Worm (Caenorhabditis elegans): ENCODE measurements around the gene era-1.

Gene era-1

DNA sequence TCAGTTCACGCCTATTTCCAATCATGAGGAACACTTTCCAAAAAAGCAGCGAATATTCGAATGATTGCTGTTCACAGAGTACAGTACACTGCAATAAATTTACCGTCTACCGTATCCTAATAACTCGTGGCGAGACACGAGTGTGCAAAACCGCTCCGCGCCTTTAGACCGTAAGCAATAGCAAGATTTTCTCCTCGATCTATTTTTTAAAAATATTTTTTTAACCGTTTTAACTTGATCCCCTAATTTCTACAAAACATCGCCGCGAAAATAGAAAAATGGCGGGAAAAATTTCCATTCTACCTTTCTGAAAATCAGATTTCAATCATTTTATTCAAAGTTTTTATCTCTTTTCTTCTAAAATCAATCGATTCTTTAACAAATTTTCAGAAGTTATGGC is at the start of gene era-1:
era-1 (plus strand) TSS at position 366 of the 400 bp plus-strand sequence.
- TF ChIP-seq blmp-1 (tag; optimal IDR thresholded peaks at IDR 0.05; ENCODE audit: insufficient read depth) (no peak), nhr-129 (tag; optimal IDR thresholded peaks at IDR 0.05) (no peak), nhr-77 (tag; optimal IDR thresholded peaks at IDR 0.05) (no peak), nhr-12 (tag; optimal IDR thresholded peaks at IDR 0.05) (no peak), snpc-4 (tag; optimal IDR thresholded peaks at IDR 0.05) (no peak), sem-4 (tag; optimal IDR thresholded peaks at IDR 0.05) (no peak), R02D3.7 (tag; optimal IDR thresholded peaks at IDR 0.05) (no peak), alr-1 (tag; optimal IDR thresholded peaks at IDR 0.05) (no peak)

DNA sequence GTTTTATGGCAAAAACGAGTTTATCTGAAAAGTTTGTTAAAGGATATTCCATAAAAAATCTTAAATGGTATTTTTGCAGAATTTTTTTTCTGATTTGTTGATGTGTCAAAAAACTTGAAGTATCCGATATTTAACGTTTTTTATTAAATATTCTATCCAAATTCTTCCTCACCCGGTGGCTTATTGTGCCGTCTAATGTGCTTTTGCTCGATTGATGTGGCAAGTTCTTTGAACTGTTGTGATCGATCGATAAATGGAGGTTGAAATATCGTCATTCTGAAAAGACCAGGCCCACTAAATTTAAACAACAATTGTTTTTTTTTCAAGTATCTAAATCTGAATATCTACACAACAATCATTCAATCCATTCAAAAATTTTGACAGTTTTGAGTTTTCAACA is 47.7 kb upstream of the era-1 start, which contains the start of gene syx-18:
syx-18 (minus strand) TSS at position 276 of the 400 bp plus-strand sequence.
- peak; percentile 19 for TF ChIP-seq lin-13 (GFP tag; optimal IDR thresholded peaks at IDR 0.05)
- no peak for TF ChIP-seq snpc-4 (tag; optimal IDR thresholded peaks at IDR 0.05)
- TF ChIP-seq nhr-25 (tag; optimal IDR thresholded peaks at IDR 0.05): peak; percentile 6
- TF ChIP-seq sem-4 (tag; optimal IDR thresholded peaks at IDR 0.05): peak; percentile 25

DNA sequence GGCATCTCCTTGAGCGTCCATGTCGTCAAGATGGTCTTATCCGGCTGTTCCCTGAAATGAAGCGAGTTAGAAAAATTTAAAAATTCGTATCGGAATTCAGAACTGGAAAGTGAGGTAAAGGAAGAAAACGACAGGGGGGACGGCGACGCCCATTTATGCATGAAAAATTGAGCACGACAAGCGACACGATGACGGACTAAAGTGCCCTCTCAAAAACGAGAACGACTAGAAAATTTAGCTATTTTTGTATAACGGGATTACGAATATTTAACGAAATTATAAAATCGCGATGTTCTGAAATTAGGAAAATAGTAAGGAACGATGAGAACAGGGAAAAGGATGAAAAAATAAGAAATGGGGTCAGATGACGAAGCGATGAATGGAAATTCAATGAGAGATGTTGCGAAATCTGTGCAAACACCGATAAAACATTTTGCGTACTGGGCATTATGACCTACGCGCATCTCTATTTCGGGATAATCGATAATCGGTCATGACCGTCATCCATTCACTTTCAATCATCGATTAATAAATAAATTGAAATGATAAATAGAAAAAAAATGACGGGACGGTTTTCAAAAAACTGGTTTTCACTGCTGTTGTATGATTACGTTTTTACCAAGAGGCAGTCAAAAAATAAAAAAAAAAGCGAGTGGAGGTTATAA is 46.3 kb upstream of the era-1 start, which contains the start of gene snb-1:
snb-1 (minus strand) TSS at position 51 of the 665 bp plus-strand sequence.
- peak; percentile 82 for TF ChIP-seq nhr-129 (tag; optimal IDR thresholded peaks at IDR 0.05)
- TF ChIP-seq lin-11 (tag; optimal IDR thresholded peaks at IDR 0.05): no peak
- peak; percentile 23 for TF ChIP-seq mab-5 (tag; optimal IDR thresholded peaks at IDR 0.05)
- no peak for TF ChIP-seq R02D3.7 (tag; optimal IDR thresholded peaks at IDR 0.05)
- TF ChIP-seq nhr-11 (tag; optimal IDR thresholded peaks at IDR 0.05): no peak
- TF ChIP-seq sem-4 (tag; optimal IDR thresholded peaks at IDR 0.05): peak; percentile 38
- TF ChIP-seq unc-55 (GFP tag; optimal IDR thresholded peaks at IDR 0.05): peak; percentile 82
- TF ChIP-seq ZK546.5 (tag; optimal IDR thresholded peaks at IDR 0.05): no peak
- TF ChIP-seq peb-1 (tag; optimal IDR thresholded peaks at IDR 0.05): no peak
- no peak for TF ChIP-seq ztf-1 (GFP tag; conservative IDR thresholded peaks at IDR 0.05)
- TF ChIP-seq mbf-1 (tag; optimal IDR thresholded peaks at IDR 0.05): no peak
- TF ChIP-seq ceh-16 (tag; optimal IDR thresholded peaks at IDR 0.05): no peak
- TF ChIP-seq sma-3 (GFP tag; optimal IDR thresholded peaks at IDR 0.05): peak; percentile 72
- TF ChIP-seq C34F6.9 (tag; optimal IDR thresholded peaks at IDR 0.05): peak; percentile 81
- peak; percentile 11 for TF ChIP-seq ama-1 (optimal IDR thresholded peaks at IDR 0.05)
- TF ChIP-seq lin-39 (tag; optimal IDR thresholded peaks at IDR 0.05): no peak
- TF ChIP-seq nhr-23 (tag; optimal IDR thresholded peaks at IDR 0.05): no peak
- peak; percentile 34 for TF ChIP-seq lin-13 (GFP tag; optimal IDR thresholded peaks at IDR 0.05)
- no peak for TF ChIP-seq ztf-11 (tag; optimal IDR thresholded peaks at IDR 0.05)
- peak; percentile 66 for TF ChIP-seq gmeb-1 (tag; optimal IDR thresholded peaks at IDR 0.05)
- no peak for TF ChIP-seq alr-1 (tag; optimal IDR thresholded peaks at IDR 0.05)
- no peak for TF ChIP-seq nhr-10 (tag; optimal IDR thresholded peaks at IDR 0.05)
- TF ChIP-seq ceh-82 (tag; optimal IDR thresholded peaks at IDR 0.05): peak; percentile 87
- TF ChIP-seq unc-62 (GFP tag; optimal IDR thresholded peaks at IDR 0.05): no peak
- no peak for TF ChIP-seq nhr-12 (tag; optimal IDR thresholded peaks at IDR 0.05)
- no peak for TF ChIP-seq elt-3 (tag; optimal IDR thresholded peaks at IDR 0.05)
- TF ChIP-seq zag-1 (tag; optimal IDR thresholded peaks at IDR 0.05): no peak
- TF ChIP-seq blmp-1 (tag; optimal IDR thresholded peaks at IDR 0.05; ENCODE audit: insufficient read depth): peak; percentile 87
- no peak for TF ChIP-seq dmd-4 (tag; optimal IDR thresholded peaks at IDR 0.05)
- peak; percentile 78 for TF ChIP-seq nhr-25 (tag; optimal IDR thresholded peaks at IDR 0.05)
- no peak for TF ChIP-seq ztf-4 (tag; optimal IDR thresholded peaks at IDR 0.05)
- peak; percentile 12 for TF ChIP-seq egl-27 (tag; optimal IDR thresholded peaks at IDR 0.05)
- TF ChIP-seq fos-1 (tag; optimal IDR thresholded peaks at IDR 0.05): peak; percentile 51
- TF ChIP-seq nhr-21 (tag; optimal IDR thresholded peaks at IDR 0.05): peak; percentile 62
- peak; percentile 73 for TF ChIP-seq sma-9 (GFP tag; optimal IDR thresholded peaks at IDR 0.05)
- no peak for TF ChIP-seq sma-9 (tag; optimal IDR thresholded peaks at IDR 0.05)
- no peak for TF ChIP-seq nhr-6 (tag; optimal IDR thresholded peaks at IDR 0.05)
- TF ChIP-seq crh-2 (tag; optimal IDR thresholded peaks at IDR 0.05): peak; percentile 81
- no peak for TF ChIP-seq aly-2 (tag; optimal IDR thresholded peaks at IDR 0.05)
- no peak for TF ChIP-seq nhr-77 (tag; optimal IDR thresholded peaks at IDR 0.05)
- TF ChIP-seq skn-1 (tag; optimal IDR thresholded peaks at IDR 0.05): no peak
- TF ChIP-seq nhr-237 (tag; optimal IDR thresholded peaks at IDR 0.05): no peak
- TF ChIP-seq F13H6.1 (tag; optimal IDR thresholded peaks at IDR 0.05): peak; percentile 32
- TF ChIP-seq mdl-1 (tag; optimal IDR thresholded peaks at IDR 0.05): no peak
- no peak for TF ChIP-seq elt-1 (tag; optimal IDR thresholded peaks at IDR 0.05)
- TF ChIP-seq snpc-4 (tag; optimal IDR thresholded peaks at IDR 0.05): no peak
- peak; percentile 54 to 80 for TF ChIP-seq lsy-2 (tag; optimal IDR thresholded peaks at IDR 0.05)
- no peak for TF ChIP-seq unc-39 (tag; optimal IDR thresholded peaks at IDR 0.05)
- no peak for TF ChIP-seq Y55F3AM.14 (GFP tag; optimal IDR thresholded peaks at IDR 0.05)

Measured in whole organism, L2 larva.